Worm (Caenorhabditis elegans) whole organism, midembryonic: ENCODE data around the gene hmit-1.1.

Experiments
- cog-1 ChIP-seq: sonication (generic microtip); optimal IDR thresholded peaks from 2 replicates; lab custom pipeline; 2016; ENCODE audit warnings: missing genetic modification characterization, missing compliant biosample characterization
- flt-1 ChIP-seq: fragments of 200-800 bp; sonication (Bioruptor generic); IDR thresholded peaks from 2 replicates; pipeline ENCODE4 v1.3.6; 2022; ENCODE audit warnings: missing genetic modification characterization, missing compliant biosample characterization
- klf-2 ChIP-seq: fragments of 200-800 bp; sonication (Bioruptor generic); conservative IDR thresholded peaks from 2 replicates; pipeline ENCODE4 v1.3.6; 2022; ENCODE audit warnings: missing genetic modification reagents, missing genetic modification characterization, missing compliant biosample characterization
- ztf-23 ChIP-seq: fragments of 200-800 bp; sonication (Bioruptor generic); IDR thresholded peaks from 2 replicates; pipeline ENCODE4 v1.3.6; 2022; ENCODE audit warnings: missing genetic modification reagents, missing genetic modification characterization, missing compliant biosample characterization

DNA sequence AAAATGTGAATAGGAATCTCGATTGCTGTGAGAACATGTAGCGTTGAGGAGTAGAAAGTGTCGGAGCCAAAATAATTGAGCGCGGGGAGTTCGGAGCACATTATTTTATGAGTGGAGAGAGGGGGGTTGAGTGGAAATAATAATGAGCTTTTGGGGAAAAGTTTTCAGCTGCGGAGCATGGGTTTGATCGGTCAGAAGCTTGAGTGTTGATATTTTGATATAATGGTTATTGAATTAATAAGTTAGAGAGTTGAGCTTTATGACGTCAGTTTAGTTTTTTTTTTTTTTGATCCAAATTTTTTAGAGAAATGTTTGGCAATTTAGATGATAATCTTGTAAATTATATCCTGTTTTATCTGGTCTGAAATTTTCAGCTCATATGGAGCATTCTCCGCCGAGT is 36.4 kb upstream of the hmit-1.1 start, which contains the start of gene srh-178:
- TF ChIP-seq cog-1 (no peak), ztf-23 (GFP tag; lab: Robert Waterston, UW) (no peak), klf-2 (GFP tag; lab: Robert Waterston, UW) (no peak), flt-1 (GFP tag; lab: Robert Waterston, UW) (no peak)
